Fruit fly (Drosophila melanogaster) whole organism, embryonic: ENCODE measurements around the gene Trl.

Source experiments
- Antp ChIP-seq: fragments of 200-800 bp; sonication (Bioruptor generic); optimal IDR thresholded peaks from 3 replicates; lab custom pipeline; 2016; ENCODE audit warnings: missing biosample characterization, missing genetic modification characterization
- Atf6 ChIP-seq: fragments of 200-800 bp; sonication (Bioruptor generic); IDR thresholded peaks from 2 replicates; pipeline ENCODE4 v1.3.6; 2022; ENCODE audit warnings: missing biosample characterization, missing genetic modification characterization
- Blimp-1 ChIP-seq: fragments of 200-800 bp; sonication (Bioruptor generic); optimal IDR thresholded peaks from 3 replicates; lab custom pipeline; 2018; ENCODE audit warnings: missing biosample characterization, missing genetic modification characterization, mild to moderate bottlenecking, moderate library complexity, missing genetic modification reagents
- CG1024 ChIP-seq: fragments of 200-800 bp; sonication (Bioruptor generic); IDR thresholded peaks from 2 replicates; pipeline ENCODE4 v1.3.6; 2022; ENCODE audit warnings: missing biosample characterization, missing genetic modification characterization
- CG10654 ChIP-seq: fragments of 200-800 bp; sonication (Bioruptor generic); optimal IDR thresholded peaks from 2 replicates; lab custom pipeline; 2016; ENCODE audit warnings: missing biosample characterization, missing genetic modification characterization
- CG11560 ChIP-seq: fragments of 200-800 bp; sonication (Bioruptor generic); IDR thresholded peaks from 3 replicates; pipeline ENCODE4 v1.3.6; 2022; ENCODE audit warnings: missing biosample characterization, missing genetic modification characterization
- CG14667 ChIP-seq: fragments of 200-800 bp; sonication (Bioruptor generic); IDR thresholded peaks from 2 replicates; pipeline ENCODE4 v1.3.6; 2022; ENCODE audit warnings: missing biosample characterization, missing genetic modification characterization
- CG14860 ChIP-seq: fragments of 200-800 bp; sonication (Bioruptor generic); IDR thresholded peaks from 3 replicates; pipeline ENCODE4 v1.3.6; 2022; ENCODE audit warnings: missing biosample characterization, missing genetic modification characterization; ENCODE audit not compliant: partially characterized antibody
- CG15601 ChIP-seq: fragments of 200-800 bp; sonication (Bioruptor generic); optimal IDR thresholded peaks from 3 replicates; lab custom pipeline; 2019; ENCODE audit warnings: missing biosample characterization, mild to moderate bottlenecking, missing genetic modification characterization, moderate library complexity
- CG16779 ChIP-seq: fragments of 200-800 bp; sonication (Bioruptor generic); IDR thresholded peaks from 2 replicates; pipeline ENCODE4 v1.3.6; 2022; ENCODE audit warnings: missing biosample characterization, missing genetic modification characterization
- CG16863 ChIP-seq: fragments of 200-800 bp; sonication (Bioruptor generic); optimal IDR thresholded peaks from 3 replicates; lab custom pipeline; 2016; ENCODE audit warnings: missing biosample characterization, missing genetic modification characterization
- CG17385 ChIP-seq: fragments of 200-800 bp; sonication (Bioruptor generic); optimal IDR thresholded peaks from 3 replicates; lab custom pipeline; 2018; ENCODE audit warnings: missing biosample characterization, mild to moderate bottlenecking, missing genetic modification characterization
- CG17568 ChIP-seq: fragments of 200-800 bp; sonication (Bioruptor generic); optimal IDR thresholded peaks from 2 replicates; lab custom pipeline; 2018; ENCODE audit warnings: missing biosample characterization, mild to moderate bottlenecking, missing genetic modification characterization, moderate library complexity
- CG17612 ChIP-seq: fragments of 200-800 bp; sonication (Bioruptor generic); IDR thresholded peaks from 2 replicates; pipeline ENCODE4 v1.3.6; 2022; ENCODE audit warnings: missing biosample characterization, missing genetic modification characterization
- CG3163 ChIP-seq: fragments of 200-800 bp; sonication (Bioruptor generic); optimal IDR thresholded peaks from 3 replicates; lab custom pipeline; 2016; ENCODE audit warnings: missing biosample characterization, missing genetic modification characterization
- CG34376 ChIP-seq: fragments of 200-800 bp; sonication (Bioruptor generic); optimal IDR thresholded peaks from 2 replicates; lab custom pipeline; 2018; ENCODE audit warnings: missing biosample characterization, mild to moderate bottlenecking, missing genetic modification characterization
- CG4820 ChIP-seq: fragments of 200-800 bp; sonication (Bioruptor generic); optimal IDR thresholded peaks from 3 replicates; lab custom pipeline; 2016; ENCODE audit warnings: missing biosample characterization, missing genetic modification characterization
- CG4854 ChIP-seq: fragments of 200-800 bp; sonication (Bioruptor generic); optimal IDR thresholded peaks from 2 replicates; lab custom pipeline; 2016; ENCODE audit warnings: missing biosample characterization, missing genetic modification characterization, inconsistent platforms
- CG9215 ChIP-seq: fragments of 200-800 bp; sonication (Bioruptor generic); IDR thresholded peaks from 2 replicates; pipeline ENCODE4 v1.3.6; 2022; ENCODE audit warnings: missing biosample characterization, missing genetic modification characterization
- D19A ChIP-seq: fragments of 200-800 bp; optimal IDR thresholded peaks from 3 replicates; lab custom pipeline; 2019; ENCODE audit warnings: missing biosample characterization, mild to moderate bottlenecking, missing genetic modification characterization, moderate library complexity
- Dad ChIP-seq: fragments of 200-800 bp; sonication (Bioruptor generic); optimal IDR thresholded peaks from 3 replicates; lab custom pipeline; 2016; ENCODE audit warnings: missing biosample characterization, missing genetic modification characterization
- Deaf1 ChIP-seq: fragments of 200-800 bp; optimal IDR thresholded peaks from 3 replicates; lab custom pipeline; 2019; ENCODE audit warnings: missing biosample characterization, mild to moderate bottlenecking, missing genetic modification characterization, moderate library complexity
- HLH4C ChIP-seq: fragments of 200-800 bp; sonication (Bioruptor generic); IDR thresholded peaks from 3 replicates; pipeline ENCODE4 v1.3.6; 2022; ENCODE audit warnings: missing biosample characterization, missing genetic modification characterization; ENCODE audit not compliant: partially characterized antibody
- Hr3 ChIP-seq: fragments of 200-800 bp; sonication (Bioruptor generic); optimal IDR thresholded peaks from 3 replicates; lab custom pipeline; 2016; ENCODE audit warnings: missing biosample characterization, missing genetic modification characterization
- Kr ChIP-seq: fragments of 200-800 bp; sonication (Bioruptor generic); optimal IDR thresholded peaks from 2 replicates; lab custom pipeline; 2017; ENCODE audit warnings: missing biosample characterization, mild to moderate bottlenecking, missing genetic modification characterization
- Max ChIP-seq: fragments of 200-800 bp; sonication (Bioruptor generic); optimal IDR thresholded peaks from 2 replicates; lab custom pipeline; 2016; ENCODE audit warnings: missing biosample characterization, mild to moderate bottlenecking, missing genetic modification characterization
- Nf-YC ChIP-seq: fragments of 200-800 bp; optimal IDR thresholded peaks from 3 replicates; lab custom pipeline; 2019; ENCODE audit warnings: missing biosample characterization, mild to moderate bottlenecking, missing genetic modification characterization, moderate library complexity
- Scr ChIP-seq: fragments of 200-800 bp; sonication (Bioruptor generic); IDR thresholded peaks from 2 replicates; pipeline ENCODE4 v1.3.6; 2022; ENCODE audit warnings: missing biosample characterization, missing genetic modification characterization; ENCODE audit not compliant: partially characterized antibody
- Trl ChIP-seq, 3 experiments: fragments of >200 bp in 2 of 3; fragments of 200-800 bp in 1 of 3; sonication (Bioruptor generic) in 1 of 3; optimal IDR thresholded peaks; 2 replicates in 1 of 3; 3 replicates in 2 of 3; lab custom pipeline; 2016 to 2017; ENCODE audit warnings: missing biosample characterization in 1 of 3, missing genetic modification characterization in 1 of 3
- Xrp1 ChIP-seq: fragments of 200-800 bp; sonication (Bioruptor generic); IDR thresholded peaks from 2 replicates; pipeline ENCODE4 v1.3.6; 2022; ENCODE audit warnings: missing biosample characterization, missing genetic modification characterization
- az2 ChIP-seq: fragments of 200-800 bp; sonication (Bioruptor generic); optimal IDR thresholded peaks from 3 replicates; lab custom pipeline; 2016; ENCODE audit warnings: missing biosample characterization, missing genetic modification characterization
- bsh ChIP-seq, 2 experiments: fragments of 200-800 bp; sonication (Bioruptor generic); optimal IDR thresholded peaks; 2 replicates each; lab custom pipeline; 2017 to 2018; ENCODE audit warnings: mild to moderate bottlenecking in 2 of 2, missing biosample characterization in 2 of 2, missing genetic modification characterization in 2 of 2, moderate library complexity in 1 of 2
- gfzf ChIP-seq: fragments of 200-800 bp; sonication (Bioruptor generic); optimal IDR thresholded peaks from 2 replicates; lab custom pipeline; 2016; ENCODE audit warnings: missing biosample characterization, mild to moderate bottlenecking, missing genetic modification characterization, moderate library complexity
- h ChIP-seq: fragments of >200 bp; optimal IDR thresholded peaks from 2 replicates; lab custom pipeline; 2017
- hth ChIP-seq: fragments of >200 bp; optimal IDR thresholded peaks from 2 replicates; lab custom pipeline; 2017; ENCODE audit warnings: inconsistent platforms
- insv ChIP-seq, 2 experiments: fragments of 200-800 bp; sonication (Bioruptor generic); optimal IDR thresholded peaks; 3 replicates each; lab custom pipeline; 2016 to 2018; ENCODE audit warnings: missing biosample characterization in 2 of 2, missing genetic modification characterization in 2 of 2
- lbe ChIP-seq: fragments of 200-800 bp; sonication (Bioruptor generic); optimal IDR thresholded peaks from 2 replicates; lab custom pipeline; 2016; ENCODE audit warnings: missing biosample characterization, mild to moderate bottlenecking, missing genetic modification characterization
- lov ChIP-seq, 2 experiments: fragments of 200-800 bp in 1 of 2; fragments of >200 bp in 1 of 2; sonication (Bioruptor generic) in 1 of 2; IDR thresholded peaks in 1 of 2; optimal IDR thresholded peaks in 1 of 2; 2 replicates in 1 of 2; 3 replicates in 1 of 2; pipeline versions ENCODE4 v1.3.6 to Lab custom; 2017 to 2022; ENCODE audit warnings: missing biosample characterization in 1 of 2, missing genetic modification characterization in 1 of 2
- pita ChIP-seq: fragments of 200-800 bp; sonication (Bioruptor generic); optimal IDR thresholded peaks from 2 replicates; lab custom pipeline; 2017; ENCODE audit warnings: missing biosample characterization, mild to moderate bottlenecking, missing genetic modification characterization
- pros ChIP-seq: fragments of 200-800 bp; sonication (Bioruptor generic); optimal IDR thresholded peaks from 3 replicates; lab custom pipeline; 2019; ENCODE audit warnings: missing biosample characterization, mild to moderate bottlenecking, missing genetic modification characterization, moderate library complexity
- ro ChIP-seq: fragments of 200-800 bp; sonication (Bioruptor generic); IDR thresholded peaks from 2 replicates; pipeline ENCODE4 v1.3.6; 2022; ENCODE audit warnings: missing biosample characterization, missing genetic modification characterization
- slou ChIP-seq: fragments of 200-800 bp; sonication (Bioruptor generic); optimal IDR thresholded peaks from 3 replicates; lab custom pipeline; 2016; ENCODE audit warnings: missing biosample characterization, missing genetic modification characterization
- sna ChIP-seq: fragments of 200-800 bp; sonication (Bioruptor generic); IDR thresholded peaks from 2 replicates; pipeline ENCODE4 v1.3.6; 2022; ENCODE audit warnings: missing biosample characterization, missing genetic modification characterization; ENCODE audit not compliant: partially characterized antibody
- sr ChIP-seq: fragments of 200-800 bp; sonication (Bioruptor generic); IDR thresholded peaks from 3 replicates; pipeline ENCODE4 v1.3.6; 2022; ENCODE audit warnings: missing biosample characterization, missing genetic modification characterization
- tin ChIP-seq: fragments of 200-800 bp; sonication (Bioruptor generic); optimal IDR thresholded peaks from 3 replicates; lab custom pipeline; 2016; ENCODE audit warnings: missing biosample characterization, missing genetic modification characterization
- trh ChIP-seq: fragments of 200-800 bp; sonication (Bioruptor generic); optimal IDR thresholded peaks from 2 replicates; lab custom pipeline; 2016; ENCODE audit warnings: missing biosample characterization, missing genetic modification characterization
- twi ChIP-seq: fragments of 200-800 bp; optimal IDR thresholded peaks from 2 replicates; lab custom pipeline; 2019; ENCODE audit warnings: missing biosample characterization, mild to moderate bottlenecking, missing genetic modification characterization, moderate library complexity
- wdn ChIP-seq: fragments of 200-800 bp; sonication (Bioruptor generic); IDR thresholded peaks from 2 replicates; pipeline ENCODE4 v1.3.6; 2022; ENCODE audit warnings: missing biosample characterization, missing genetic modification characterization
- z ChIP-seq: fragments of 200-800 bp; sonication (Bioruptor generic); IDR thresholded peaks from 3 replicates; pipeline ENCODE4 v1.3.6; 2022; ENCODE audit warnings: missing biosample characterization, missing genetic modification characterization
- zf30C ChIP-seq: fragments of 200-800 bp; sonication (Bioruptor generic); optimal IDR thresholded peaks from 3 replicates; lab custom pipeline; 2018; ENCODE audit warnings: missing biosample characterization, mild to moderate bottlenecking, missing genetic modification characterization

Trl gene

dm6 chr3L:14755046-14755643, 5.7 kb downstream of the Trl start (continued):
- no peak for TF ChIP-seq CG14860 (GFP tag; lab: Robert Waterston, UW)
- TF ChIP-seq lbe (GFP tag; lab: Kevin White, UChicago), result peak; percentile 85
- TF ChIP-seq D19A, result no peak
- TF ChIP-seq z (GFP tag; lab: Robert Waterston, UW), result peak; percentile 71; the same call in 2 of the 3 replicates
- TF ChIP-seq bsh (GFP tag; optimal IDR thresholded peaks at IDR 0.05; lab: Kevin White, UChicago), result no peak
- TF ChIP-seq CG14667, result no peak
- no peak for TF ChIP-seq CG9215
- TF ChIP-seq CG17568, result no peak
- TF ChIP-seq Nf-YC (tag; lab: Kevin White, UChicago), result no peak
- TF ChIP-seq lov (optimal IDR thresholded peaks at IDR 0.05; lab: Kevin White, UChicago), result no peak
- no peak for TF ChIP-seq lov (GFP tag; IDR thresholded peaks at IDR 0.05; lab: Robert Waterston, UW)
- no peak for TF ChIP-seq pita (GFP tag; lab: Kevin White, UChicago)
- TF ChIP-seq Blimp-1 (GFP tag; lab: Kevin White, UChicago), result no peak
- TF ChIP-seq slou (GFP tag; lab: Kevin White, UChicago), result no peak
- TF ChIP-seq trh (GFP tag; lab: Kevin White, UChicago), result no peak
- no peak for TF ChIP-seq zf30C (GFP tag; lab: Kevin White, UChicago)
- TF ChIP-seq az2 (GFP tag; lab: Kevin White, UChicago), result no peak
- no peak for TF ChIP-seq Xrp1 (GFP tag; lab: Robert Waterston, UW)
- no peak for TF ChIP-seq CG15601 (tag; lab: Kevin White, UChicago)
- no peak for TF ChIP-seq CG1024
- peak in 1 of 2 experiments; percentile 87 for TF ChIP-seq insv (GFP tag; optimal IDR thresholded peaks at IDR 0.05; lab: Kevin White, UChicago)
- no peak for TF ChIP-seq CG10654 (GFP tag; lab: Kevin White, UChicago)
- no peak for TF ChIP-seq hth (lab: Kevin White, UChicago)
- no peak for TF ChIP-seq CG17612 (GFP tag; lab: Robert Waterston, UW)
- no peak for TF ChIP-seq Deaf1 (tag; lab: Kevin White, UChicago)
- TF ChIP-seq Scr (GFP tag; lab: Robert Waterston, UW), result 0 out of 2 replicates have a peak, but pooled peaks have one; percentile 29
- peak; percentile 17 for TF ChIP-seq Kr (GFP tag; lab: Kevin White, UChicago)
- no peak for TF ChIP-seq Antp (GFP tag; lab: Kevin White, UChicago)
- no peak for TF ChIP-seq wdn
- TF ChIP-seq pros, result peak; percentile 100
- TF ChIP-seq CG4820 (GFP tag; lab: Kevin White, UChicago), result no peak
- peak; percentile 100 for TF ChIP-seq Trl (optimal IDR thresholded peaks at IDR 0.05; lab: Kevin White, UChicago)
- peak; percentile 61 for TF ChIP-seq Trl (GFP tag; optimal IDR thresholded peaks at IDR 0.05; lab: Kevin White, UChicago)
- peak; percentile 46; the same call in 1 of the 3 replicates for TF ChIP-seq HLH4C (GFP tag; lab: Robert Waterston, UW)
- TF ChIP-seq CG16779 (GFP tag; lab: Robert Waterston, UW), result no peak
- no peak for TF ChIP-seq tin (GFP tag; lab: Kevin White, UChicago)
- peak; percentile 49 for TF ChIP-seq CG17385 (GFP tag; lab: Kevin White, UChicago)
- TF ChIP-seq CG34376 (GFP tag; lab: Kevin White, UChicago), result peak; percentile 56
- no peak for TF ChIP-seq Atf6
- no peak for TF ChIP-seq sr (GFP tag; lab: Robert Waterston, UW)
- TF ChIP-seq CG3163, result peak; percentile 97
- TF ChIP-seq ro (GFP tag; lab: Robert Waterston, UW), result no peak
- peak; percentile 72 for TF ChIP-seq twi (tag; lab: Kevin White, UChicago)
- TF ChIP-seq Dad (GFP tag; lab: Kevin White, UChicago), result no peak
- TF ChIP-seq CG16863, result no peak
- TF ChIP-seq sna (GFP tag; lab: Robert Waterston, UW), result peak; percentile 75; the same call in 1 of the 2 replicates
- TF ChIP-seq gfzf (GFP tag; lab: Kevin White, UChicago), result no peak
- TF ChIP-seq CG4854, result no peak
- TF ChIP-seq h (lab: Kevin White, UChicago), result no peak
- no peak for TF ChIP-seq CG11560
- TF ChIP-seq Hr3, result no peak
- TF ChIP-seq Max (GFP tag; lab: Kevin White, UChicago), result peak; percentile 36
